Worm (Caenorhabditis elegans) whole organism, dauer: ENCODE results near the gene C14H10.3.

Experiments
- unc-62 ChIP-seq: sonication (generic microtip); optimal IDR thresholded peaks from 2 replicates; lab custom pipeline; 2017; ENCODE audit warnings: missing biosample characterization, missing genetic modification reagents, missing genetic modification characterization

The C14H10.3 gene

DNA sequence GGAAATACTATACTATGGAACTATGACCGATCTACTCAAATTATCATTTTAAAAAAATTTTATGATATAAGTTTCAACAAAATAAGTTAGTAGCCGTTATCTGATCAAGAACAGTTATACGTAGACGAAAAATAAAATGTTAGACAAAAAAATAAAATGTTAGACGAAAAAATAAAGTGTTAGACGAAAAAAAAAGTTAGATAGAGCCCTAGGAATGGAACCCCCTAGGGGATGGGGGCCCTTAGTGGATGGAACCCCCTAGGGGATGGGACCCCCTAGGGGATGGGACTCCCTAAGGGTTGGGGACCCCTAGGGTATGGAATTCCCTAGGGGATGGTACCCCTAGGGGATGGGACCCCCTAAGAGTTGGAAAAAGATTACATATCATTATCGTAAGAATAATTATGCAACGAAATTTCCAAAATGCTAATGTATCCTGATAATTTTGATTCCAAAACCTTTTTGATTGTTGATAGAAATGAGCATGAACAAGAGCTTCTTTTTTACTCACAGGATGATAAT is 8.7 kb downstream of the C14H10.3 start:
- TF ChIP-seq unc-62 = no peak

DNA sequence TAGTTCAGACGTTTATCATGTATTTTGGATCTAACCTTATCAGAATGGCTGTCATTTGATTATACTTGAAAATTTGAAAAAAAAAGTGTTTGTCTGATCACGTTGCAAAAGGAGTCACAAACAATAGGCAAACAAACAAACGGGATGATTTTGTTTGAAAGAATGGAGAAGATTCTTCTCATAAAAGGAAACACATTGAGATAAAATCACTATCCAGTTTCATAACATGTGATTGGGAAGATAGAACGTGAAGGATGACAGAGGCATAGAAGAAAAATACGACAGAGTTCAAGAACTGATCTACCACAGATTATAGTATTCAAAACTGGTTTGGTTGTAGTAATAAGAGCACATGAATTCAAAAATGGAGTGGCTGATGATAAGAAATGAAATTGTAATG is 9.2 kb downstream of the C14H10.3 start, which contains the start of gene F44A6.5:
Gene F44A6.5 (minus strand): TSS at position 151 of the 400 bp plus-strand sequence.
- no peak for TF ChIP-seq unc-62

DNA sequence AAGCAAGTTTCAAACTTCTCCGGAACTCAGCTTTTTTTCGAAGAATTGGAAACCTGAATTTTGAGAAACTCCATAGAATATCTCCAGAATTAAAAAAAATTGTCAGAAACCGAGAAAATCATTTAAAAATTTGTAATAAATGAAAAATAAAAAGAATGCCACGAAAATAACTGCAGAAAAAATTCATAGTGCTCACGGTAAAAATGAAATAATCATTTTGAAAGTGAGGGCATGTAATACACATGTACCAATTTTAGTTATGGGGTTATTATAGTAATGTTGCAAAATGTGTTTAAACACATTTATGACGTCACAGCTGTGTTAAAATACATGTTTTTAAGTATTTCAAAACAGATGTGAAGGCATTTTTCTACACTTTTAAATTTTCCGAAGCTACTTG is 11.1 kb downstream of the C14H10.3 start:
- no peak for TF ChIP-seq unc-62

DNA sequence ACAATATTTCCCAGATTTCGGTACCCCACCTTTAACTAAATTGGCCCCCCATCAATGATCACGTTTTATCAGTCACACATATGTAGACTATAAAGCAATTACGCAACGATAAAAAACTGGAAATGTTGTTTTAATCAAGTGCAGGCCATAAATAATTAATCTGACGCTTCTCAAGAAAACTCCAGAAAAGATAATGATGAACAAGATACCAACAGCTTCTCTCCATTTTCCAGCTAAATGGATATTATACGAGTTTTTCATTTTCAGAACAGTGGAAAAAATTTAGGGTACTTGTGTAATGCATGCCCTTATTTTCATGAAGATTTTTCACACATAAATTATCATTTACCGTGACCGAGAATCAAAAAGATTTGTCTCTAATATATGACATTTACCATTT is 11.6 kb downstream of the C14H10.3 start:
- TF ChIP-seq unc-62 = no peak

DNA sequence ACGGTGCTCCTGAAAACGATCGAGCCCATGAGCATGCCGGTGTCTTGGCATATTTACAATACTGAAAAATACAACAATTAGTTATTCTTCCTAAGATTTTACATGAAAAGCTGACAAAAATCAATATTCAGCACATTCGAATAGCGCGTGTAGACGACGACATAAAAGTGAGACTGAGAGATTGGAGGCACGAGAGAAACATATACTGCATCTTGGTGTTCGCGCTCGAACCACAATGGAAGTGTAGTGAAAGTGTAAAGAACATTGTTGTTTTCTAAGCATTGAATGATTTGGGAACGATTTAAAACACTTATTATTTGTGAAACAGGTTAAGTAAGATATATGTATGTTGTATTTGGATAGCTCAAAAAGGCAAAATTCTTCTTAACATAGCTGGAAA is 12.5 kb downstream of the C14H10.3 start, which contains the start of gene F44A6.4:
Gene F44A6.4 (minus strand): TSS at position 67 of the 400 bp plus-strand sequence.
- TF ChIP-seq unc-62 = no peak

DNA sequence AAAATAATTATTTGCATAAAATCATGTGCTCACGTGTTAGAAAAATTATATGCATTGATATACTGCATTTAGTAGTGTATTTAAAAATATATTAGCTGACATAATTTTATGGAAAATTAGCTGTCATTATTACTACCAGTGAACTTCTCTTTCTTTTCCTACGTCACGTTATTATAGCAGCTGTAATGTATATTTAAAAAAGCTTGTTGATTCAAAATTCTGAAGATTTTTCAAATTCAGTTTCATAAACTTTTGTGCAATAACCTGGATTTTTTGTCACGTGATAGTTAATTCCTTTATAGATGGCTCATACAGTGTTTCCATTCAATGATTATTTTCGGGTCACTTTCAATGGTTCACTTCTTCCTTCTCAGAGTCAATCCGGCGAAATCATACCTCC is 15.5 kb downstream of the C14H10.3 start, which contains the start of gene F44A6.3:
Gene F44A6.3 (plus strand): TSS at position 301 of the 400 bp plus-strand sequence.
- TF ChIP-seq unc-62 = no peak

DNA sequence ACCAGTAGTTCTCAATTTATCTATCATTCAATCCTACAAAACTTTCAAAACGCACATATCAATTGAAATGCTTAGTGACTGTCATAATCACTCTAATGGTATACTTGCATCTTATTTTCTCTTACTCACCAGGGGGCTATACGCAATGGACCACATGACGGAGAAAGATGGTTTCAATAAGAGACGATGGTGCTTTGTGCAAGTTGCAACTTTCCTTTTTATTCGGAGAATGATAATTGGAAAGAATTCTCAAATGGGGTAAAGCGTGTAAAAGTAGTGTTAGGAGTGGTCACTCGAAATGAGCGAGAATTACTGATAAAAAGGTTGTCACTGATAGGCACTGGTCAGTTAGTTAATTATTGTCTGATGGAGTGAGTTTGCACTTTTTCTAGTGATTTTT is 19.5 kb downstream of the C14H10.3 start:
- TF ChIP-seq unc-62 = no peak

DNA sequence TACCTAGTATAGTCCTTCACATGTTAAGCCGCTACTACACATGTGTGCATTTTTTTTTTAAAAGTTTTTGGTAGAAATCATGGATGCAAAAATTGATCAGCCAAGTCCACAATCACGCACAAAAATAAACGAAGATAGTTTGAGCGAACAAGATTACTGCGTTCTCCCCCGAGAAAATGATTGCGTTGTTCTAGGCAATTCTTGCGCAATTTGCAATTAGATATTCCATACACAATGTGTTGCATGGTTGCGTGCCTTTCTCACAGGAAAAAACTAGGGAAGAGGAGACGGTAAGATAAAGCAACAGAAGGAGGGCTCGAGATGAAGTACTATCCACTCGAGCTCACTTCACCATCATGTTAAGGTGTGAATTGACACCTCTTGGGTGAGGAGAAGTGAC is 21.9 kb downstream of the C14H10.3 start:
- no peak for TF ChIP-seq unc-62

DNA sequence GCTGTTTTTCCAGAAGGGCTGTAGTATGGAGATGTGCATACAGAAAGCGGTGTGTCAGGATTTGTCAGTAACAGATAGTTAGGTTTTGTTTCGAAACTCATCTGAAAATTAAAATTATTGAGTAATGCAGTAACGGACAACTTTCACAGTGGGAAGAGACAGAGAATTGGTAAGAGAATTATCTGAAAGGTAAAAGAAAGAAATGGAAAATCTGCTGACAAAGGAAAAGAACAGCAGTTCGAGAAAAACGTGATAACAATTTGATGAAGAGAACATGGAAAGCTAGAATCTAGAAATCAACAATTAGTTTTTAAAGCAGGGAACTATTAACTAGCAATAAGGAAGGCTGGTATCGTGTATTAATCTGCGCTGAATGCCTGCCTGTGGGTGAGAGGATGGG is 22.6 kb downstream of the C14H10.3 start, which contains the start of gene sex-1:
Gene sex-1 (minus strand): TSS at position 101 of the 400 bp plus-strand sequence.
- TF ChIP-seq unc-62 = no peak

DNA sequence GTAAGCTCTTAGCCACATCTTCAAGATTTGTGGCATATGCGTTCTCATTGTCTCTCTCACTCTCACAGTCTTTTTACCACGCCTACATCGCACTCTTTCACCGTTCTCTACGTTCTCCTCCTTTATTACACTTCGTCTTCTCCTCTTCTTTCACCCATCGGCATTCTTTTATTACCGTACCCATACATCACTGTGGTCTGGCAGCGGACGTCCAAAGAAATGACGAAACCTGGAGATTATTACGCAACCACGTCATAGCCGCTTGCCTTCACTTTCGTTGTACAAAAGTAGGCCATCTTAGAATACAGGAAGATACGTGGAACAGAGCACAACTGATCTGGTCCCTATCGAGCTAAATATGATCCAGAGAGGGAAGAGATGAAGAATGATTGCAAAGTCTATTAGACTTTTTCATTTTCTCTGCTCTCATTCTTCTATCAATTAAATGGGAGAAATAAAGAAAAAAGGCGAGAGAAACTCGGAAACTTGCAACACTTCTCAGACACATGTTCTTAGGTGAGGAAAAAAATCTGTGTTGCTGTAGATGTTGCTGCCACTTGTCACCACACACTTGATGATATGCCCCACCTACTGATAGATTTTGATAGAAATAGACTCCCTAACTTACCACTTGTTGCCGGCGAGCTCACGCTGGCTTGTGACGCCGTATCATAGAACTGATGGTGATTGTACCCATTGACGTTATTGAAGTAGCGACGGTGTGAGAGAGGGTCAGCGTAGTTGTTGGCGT is 23.4 kb downstream of the C14H10.3 start:
- no peak for TF ChIP-seq unc-62

DNA sequence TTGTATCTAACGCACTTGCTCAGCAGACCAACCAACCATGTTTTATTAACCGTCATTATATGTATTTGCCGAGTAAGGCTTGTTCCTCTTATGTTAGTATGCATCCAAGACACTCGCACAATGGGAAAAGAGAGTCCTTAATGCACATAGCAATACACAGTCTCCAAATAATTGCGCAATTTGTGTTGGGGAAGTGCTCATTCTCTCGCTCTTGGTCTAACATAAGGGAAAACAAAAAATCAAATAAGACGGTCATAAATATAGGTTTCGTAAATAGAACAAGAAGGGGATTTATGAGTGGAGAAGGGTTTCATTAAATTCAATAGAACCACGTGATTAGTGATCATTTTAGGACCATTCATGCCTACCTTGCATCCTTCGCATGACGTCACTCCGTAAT is 24.4 kb downstream of the C14H10.3 start:
- no peak for TF ChIP-seq unc-62

DNA sequence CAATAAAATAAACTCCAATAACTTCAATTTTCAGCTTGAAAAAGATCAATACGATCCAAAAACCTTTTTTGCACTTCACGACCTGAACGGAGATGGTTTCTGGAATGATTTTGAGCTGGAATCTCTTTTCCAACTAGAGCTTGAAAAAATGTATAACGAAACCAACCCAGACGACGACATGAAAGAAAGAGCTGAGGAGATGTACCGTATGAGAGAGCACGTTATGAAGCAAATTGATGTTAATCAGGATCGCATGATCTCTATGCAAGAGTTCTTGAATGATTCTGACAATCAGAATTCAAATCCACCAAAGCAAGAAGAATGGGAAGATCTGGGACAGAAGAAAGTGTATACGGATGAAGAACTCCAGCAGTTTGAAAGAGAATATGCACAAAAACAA is 28.7 kb downstream of the C14H10.3 start:
- TF ChIP-seq unc-62 = no peak

DNA sequence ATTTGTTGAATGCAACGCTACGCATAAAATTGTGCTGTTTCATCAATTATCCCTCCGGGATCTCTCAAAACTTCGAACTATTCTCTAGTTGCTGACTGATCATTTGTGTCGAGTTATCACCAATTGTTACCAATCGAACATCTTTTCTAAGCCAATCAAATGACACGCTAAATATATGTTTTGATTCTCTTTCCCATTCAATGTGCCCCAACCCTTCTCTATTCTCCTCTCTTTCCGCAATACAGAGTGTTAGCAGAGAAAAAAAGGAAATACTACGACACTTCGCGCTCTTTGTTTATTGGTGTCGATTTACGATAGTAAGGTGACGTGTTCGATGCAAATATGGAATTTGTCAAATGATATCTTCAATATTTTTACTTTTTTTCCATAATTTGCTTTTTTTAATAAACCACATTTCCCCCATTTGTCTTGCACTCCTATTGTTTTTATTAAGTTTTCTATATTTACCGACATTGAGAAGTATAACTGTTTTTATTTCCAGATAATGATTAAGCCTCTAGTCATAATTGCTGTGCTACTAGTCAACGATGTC is 30.7 kb downstream of the C14H10.3 start, which contains the start of gene nucb-1:
Gene nucb-1 (plus strand): TSS at position 503 of the 553 bp plus-strand sequence.
- no peak for TF ChIP-seq unc-62

DNA sequence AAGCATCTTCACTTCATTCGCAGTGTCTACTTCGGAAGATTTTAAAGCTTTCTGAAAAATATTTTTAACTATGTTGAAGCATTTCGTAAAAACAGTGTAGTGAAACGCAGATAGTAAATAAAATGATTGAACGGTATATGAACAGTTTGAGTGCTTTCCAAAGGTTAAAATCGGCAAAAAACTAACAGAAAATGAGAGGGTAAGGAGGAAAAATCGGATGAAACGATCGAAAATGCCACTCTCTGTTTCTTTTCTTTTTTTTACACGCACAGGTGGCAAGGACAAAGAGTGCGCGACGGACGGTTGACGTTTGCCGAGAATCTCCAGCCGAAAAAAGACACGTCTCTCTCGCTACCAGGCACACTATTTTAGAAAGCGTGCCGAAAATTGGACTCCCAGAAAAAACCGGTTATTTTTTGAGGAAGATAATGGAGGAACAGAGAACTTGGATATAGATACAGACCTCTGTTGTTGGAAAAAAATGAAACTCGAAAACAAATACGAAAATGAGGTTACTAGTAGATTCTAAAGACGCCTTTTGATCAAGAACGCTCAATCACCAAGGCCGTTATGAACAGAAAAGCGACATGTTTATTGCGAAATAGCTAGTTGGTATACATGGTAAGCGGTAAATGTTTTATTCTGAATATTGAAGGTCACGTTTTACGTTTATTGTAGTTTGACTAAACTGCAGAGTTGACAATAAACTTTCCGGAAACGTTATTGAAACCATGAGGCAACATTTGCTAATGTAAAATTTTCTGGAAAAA is 33.4 kb downstream of the C14H10.3 start, which contains the start of gene myrf-2:
Gene myrf-2 (minus strand): TSS at position 51 of the 770 bp plus-strand sequence.
- no peak for TF ChIP-seq unc-62

DNA sequence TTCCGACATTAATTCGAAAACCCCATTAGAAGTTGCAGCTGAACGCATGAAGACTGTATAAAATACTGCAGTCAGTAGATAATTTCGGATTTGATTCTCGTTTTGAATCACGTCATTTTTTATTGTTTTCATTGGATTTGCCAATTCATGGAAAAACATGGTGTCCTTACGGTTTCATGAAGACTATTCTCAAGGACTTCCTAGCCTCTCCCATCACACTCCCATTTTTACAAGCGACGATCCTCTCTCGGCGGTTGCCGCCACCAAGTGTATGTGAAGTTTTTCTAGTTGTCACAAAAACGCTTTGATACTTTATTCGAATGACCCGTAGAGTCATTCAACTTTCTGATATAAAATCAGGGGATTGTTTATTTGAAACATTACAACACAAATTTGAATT is 38.1 kb downstream of the C14H10.3 start:
- no peak for TF ChIP-seq unc-62

DNA sequence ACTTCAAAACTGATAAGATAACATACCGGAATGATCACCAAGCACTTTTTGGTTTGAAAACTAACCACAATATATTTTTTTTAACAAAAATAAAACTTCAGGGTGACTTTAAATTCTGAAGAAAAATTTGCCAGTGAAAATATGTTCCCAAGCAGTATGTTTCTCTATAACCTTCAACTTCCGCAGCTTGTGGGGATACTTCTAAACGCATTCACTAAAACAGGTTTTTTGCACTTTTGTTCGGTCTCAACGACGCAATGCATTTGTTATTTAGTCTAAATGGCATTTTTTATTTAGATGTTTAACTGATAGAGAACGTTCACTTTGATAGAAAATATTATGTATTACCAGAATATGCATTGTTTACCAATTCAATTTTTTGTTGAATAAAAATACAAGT is 38.7 kb downstream of the C14H10.3 start:
- no peak for TF ChIP-seq unc-62

DNA sequence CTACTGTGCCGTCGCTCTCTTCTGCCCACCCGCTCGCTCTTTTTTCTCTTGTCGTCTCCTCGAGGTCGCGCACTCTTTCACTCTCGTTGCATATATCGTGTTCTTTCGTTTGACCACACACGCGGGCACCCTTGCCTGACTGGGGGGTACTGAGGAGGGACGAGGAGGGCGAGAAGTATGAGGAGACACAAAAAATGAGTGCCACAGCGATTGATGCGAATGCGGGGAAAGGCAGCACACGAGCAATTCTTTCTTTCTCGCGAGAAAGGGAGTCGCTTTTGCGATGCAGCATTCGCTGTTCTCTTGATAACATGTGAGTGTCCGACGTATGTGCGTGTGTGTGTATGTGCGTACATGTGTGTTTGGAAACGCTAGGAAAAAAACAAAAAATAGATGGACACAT is 39.4 kb downstream of the C14H10.3 start:
- no peak for TF ChIP-seq unc-62
